Fruit fly (Drosophila melanogaster) whole organism, embryonic: Measurements from ENCODE around the gene ND-13A.

Experiments
- BEAF-32 ChIP-seq: fragments of 200-800 bp; sonication (Bioruptor generic); optimal IDR thresholded peaks from 3 replicates; lab custom pipeline; 2017; ENCODE audit warnings: missing biosample characterization, missing genetic modification characterization, mild to moderate bottlenecking, moderate library complexity, missing genetic modification reagents
- Bgb ChIP-seq: fragments of 200-800 bp; sonication (Bioruptor generic); IDR thresholded peaks from 2 replicates; pipeline ENCODE4 v1.3.6; 2022; ENCODE audit warnings: missing biosample characterization, missing genetic modification characterization; ENCODE audit not compliant: partially characterized antibody
- BtbVII ChIP-seq: fragments of 200-800 bp; sonication (Bioruptor generic); optimal IDR thresholded peaks from 3 replicates; lab custom pipeline; 2017; ENCODE audit warnings: missing biosample characterization, mild to moderate bottlenecking, missing genetic modification characterization
- CG10209 ChIP-seq: fragments of 200-800 bp; sonication (Bioruptor generic); optimal IDR thresholded peaks from 3 replicates; lab custom pipeline; 2017; ENCODE audit warnings: missing biosample characterization, mild to moderate bottlenecking, missing genetic modification characterization, missing genetic modification reagents
- CG11504 ChIP-seq: fragments of 200-800 bp; sonication (Bioruptor generic); optimal IDR thresholded peaks from 3 replicates; lab custom pipeline; 2019; ENCODE audit warnings: missing biosample characterization, mild to moderate bottlenecking, missing genetic modification characterization, moderate library complexity
- CG11695 ChIP-seq: fragments of 200-800 bp; sonication (Bioruptor generic); IDR thresholded peaks from 3 replicates; pipeline ENCODE4 v1.3.6; 2022; ENCODE audit warnings: missing biosample characterization, missing genetic modification characterization
- CG13287 ChIP-seq: fragments of 200-800 bp; sonication (Bioruptor generic); IDR thresholded peaks from 2 replicates; pipeline ENCODE4 v1.3.6; 2022; ENCODE audit warnings: missing biosample characterization, missing genetic modification characterization; ENCODE audit not compliant: partially characterized antibody
- CG13775 ChIP-seq: fragments of 200-800 bp; sonication (Bioruptor generic); optimal IDR thresholded peaks from 3 replicates; lab custom pipeline; 2017; ENCODE audit warnings: missing biosample characterization, mild to moderate bottlenecking, missing genetic modification characterization
- CG15269 ChIP-seq: fragments of 200-800 bp; sonication (Bioruptor generic); optimal IDR thresholded peaks from 2 replicates; lab custom pipeline; 2018; ENCODE audit warnings: missing biosample characterization, mild to moderate bottlenecking, missing genetic modification characterization, moderate library complexity
- CG1602 ChIP-seq: fragments of 200-800 bp; sonication (Bioruptor generic); optimal IDR thresholded peaks from 3 replicates; lab custom pipeline; 2016; ENCODE audit warnings: missing biosample characterization, missing genetic modification characterization
- CG17385 ChIP-seq: fragments of 200-800 bp; sonication (Bioruptor generic); optimal IDR thresholded peaks from 3 replicates; lab custom pipeline; 2018; ENCODE audit warnings: missing biosample characterization, mild to moderate bottlenecking, missing genetic modification characterization
- CG17802 ChIP-seq: fragments of 200-800 bp; sonication (Bioruptor generic); optimal IDR thresholded peaks from 2 replicates; lab custom pipeline; 2018; ENCODE audit warnings: missing biosample characterization, mild to moderate bottlenecking, missing genetic modification characterization, moderate library complexity
- CG18619 ChIP-seq: fragments of 200-800 bp; sonication (Bioruptor generic); optimal IDR thresholded peaks from 3 replicates; lab custom pipeline; 2017; ENCODE audit warnings: missing biosample characterization, mild to moderate bottlenecking, missing genetic modification characterization
- CG31224 ChIP-seq: fragments of 200-800 bp; sonication (Bioruptor generic); IDR thresholded peaks from 2 replicates; pipeline ENCODE4 v1.3.6; 2022; ENCODE audit warnings: missing biosample characterization, missing genetic modification characterization
- CG34224 ChIP-seq: fragments of 200-800 bp; sonication (Bioruptor generic); IDR thresholded peaks from 3 replicates; pipeline ENCODE4 v1.3.6; 2022; ENCODE audit warnings: missing biosample characterization, missing genetic modification characterization; ENCODE audit not compliant: partially characterized antibody
- CG34376 ChIP-seq: fragments of 200-800 bp; sonication (Bioruptor generic); optimal IDR thresholded peaks from 2 replicates; lab custom pipeline; 2018; ENCODE audit warnings: missing biosample characterization, mild to moderate bottlenecking, missing genetic modification characterization
- CG4424 ChIP-seq: fragments of 200-800 bp; sonication (Bioruptor generic); optimal IDR thresholded peaks from 3 replicates; lab custom pipeline; 2016; ENCODE audit warnings: missing biosample characterization, missing genetic modification characterization
- CG5953 ChIP-seq: fragments of 200-800 bp; sonication (Bioruptor generic); IDR thresholded peaks from 2 replicates; pipeline ENCODE4 v1.3.6; 2022; ENCODE audit warnings: missing biosample characterization, missing genetic modification characterization
- CG6683 ChIP-seq: fragments of 200-800 bp; sonication (Bioruptor generic); optimal IDR thresholded peaks from 2 replicates; lab custom pipeline; 2017; ENCODE audit warnings: missing biosample characterization, mild to moderate bottlenecking, missing genetic modification characterization, missing genetic modification reagents
- CG6689 ChIP-seq: fragments of 200-800 bp; sonication (Bioruptor generic); IDR thresholded peaks from 2 replicates; pipeline ENCODE4 v1.3.6; 2022; ENCODE audit warnings: missing biosample characterization, missing genetic modification characterization
- CG6854 ChIP-seq: fragments of 200-800 bp; sonication (Bioruptor generic); optimal IDR thresholded peaks from 3 replicates; lab custom pipeline; 2017; ENCODE audit warnings: missing biosample characterization, mild to moderate bottlenecking, missing genetic modification characterization
- CG7556 ChIP-seq: fragments of 200-800 bp; sonication (Bioruptor generic); optimal IDR thresholded peaks from 2 replicates; lab custom pipeline; 2017; ENCODE audit warnings: missing biosample characterization, mild to moderate bottlenecking, missing genetic modification characterization
- Dll ChIP-seq: fragments of 200-800 bp; sonication (Bioruptor generic); IDR thresholded peaks from 4 replicates; pipeline ENCODE4 v1.3.6; 2022; ENCODE audit warnings: missing biosample characterization, missing genetic modification characterization; ENCODE audit not compliant: partially characterized antibody
- Doc3 ChIP-seq: fragments of 200-800 bp; sonication (Bioruptor generic); IDR thresholded peaks from 3 replicates; pipeline ENCODE4 v1.3.6; 2022; ENCODE audit warnings: missing biosample characterization, missing genetic modification characterization; ENCODE audit not compliant: partially characterized antibody
- E2f2 ChIP-seq: fragments of 200-800 bp; sonication (Bioruptor generic); IDR thresholded peaks from 2 replicates; pipeline ENCODE4 v1.3.6; 2022; ENCODE audit warnings: missing biosample characterization, missing genetic modification characterization
- HLH54F ChIP-seq: fragments of 200-800 bp; sonication (Bioruptor generic); optimal IDR thresholded peaks from 3 replicates; lab custom pipeline; 2016; ENCODE audit warnings: missing biosample characterization, missing genetic modification characterization
- MBD-R2 ChIP-seq: fragments of 200-800 bp; sonication (Bioruptor generic); IDR thresholded peaks from 2 replicates; pipeline ENCODE4 v1.3.6; 2022; ENCODE audit warnings: missing biosample characterization, missing genetic modification characterization
- Med ChIP-seq: fragments of 200-800 bp; sonication (Bioruptor generic); peaks from one replicate; lab custom pipeline; 2016; ENCODE audit warnings: missing biosample characterization, missing genetic modification characterization, mild to moderate bottlenecking, inconsistent platforms, moderate library complexity
- Sox102F ChIP-seq: fragments of 200-800 bp; sonication (Bioruptor generic); optimal IDR thresholded peaks from 2 replicates; lab custom pipeline; 2018; ENCODE audit warnings: missing biosample characterization, mild to moderate bottlenecking, missing genetic modification characterization, moderate library complexity
- abd-A ChIP-seq: fragments of 200-800 bp; sonication (Bioruptor generic); optimal IDR thresholded peaks from 3 replicates; lab custom pipeline; 2019; ENCODE audit warnings: missing biosample characterization, mild to moderate bottlenecking, missing genetic modification characterization, moderate library complexity
- amos ChIP-seq: fragments of 200-800 bp; sonication (Bioruptor generic); IDR thresholded peaks from 2 replicates; pipeline ENCODE4 v1.3.6; 2022; ENCODE audit warnings: missing biosample characterization, missing genetic modification characterization; ENCODE audit not compliant: partially characterized antibody
- bcd ChIP-seq: fragments of 200-800 bp; sonication (Bioruptor generic); optimal IDR thresholded peaks from 2 replicates; lab custom pipeline; 2017; ENCODE audit warnings: missing biosample characterization, mild to moderate bottlenecking, missing genetic modification characterization
- dmrt99B ChIP-seq: fragments of 200-800 bp; sonication (Bioruptor generic); optimal IDR thresholded peaks from 2 replicates; lab custom pipeline; 2018; ENCODE audit warnings: missing biosample characterization, mild to moderate bottlenecking, missing genetic modification characterization, moderate library complexity
- ems ChIP-seq: fragments of 200-800 bp; sonication (Bioruptor generic); optimal IDR thresholded peaks from 3 replicates; lab custom pipeline; 2016; ENCODE audit warnings: missing biosample characterization, missing genetic modification characterization
- hbn ChIP-seq: fragments of 200-800 bp; sonication (Bioruptor generic); IDR thresholded peaks from 2 replicates; pipeline ENCODE4 v1.3.6; 2022; ENCODE audit warnings: missing biosample characterization, missing genetic modification characterization; ENCODE audit not compliant: partially characterized antibody
- inv ChIP-seq: fragments of 200-800 bp; sonication (Bioruptor generic); IDR thresholded peaks from 2 replicates; pipeline ENCODE4 v1.3.6; 2022; ENCODE audit warnings: missing biosample characterization, missing genetic modification characterization; ENCODE audit not compliant: partially characterized antibody
- mirr ChIP-seq: fragments of 200-800 bp; sonication (Bioruptor generic); optimal IDR thresholded peaks from 3 replicates; lab custom pipeline; 2018; ENCODE audit warnings: missing biosample characterization, mild to moderate bottlenecking, missing genetic modification characterization
- pum ChIP-seq: fragments of 200-800 bp; sonication (Bioruptor generic); optimal IDR thresholded peaks from 2 replicates; lab custom pipeline; 2016; ENCODE audit warnings: missing biosample characterization, missing genetic modification characterization
- pzg ChIP-seq: fragments of 200-800 bp; sonication (Bioruptor generic); optimal IDR thresholded peaks from 3 replicates; lab custom pipeline; 2018; ENCODE audit warnings: missing biosample characterization, mild to moderate bottlenecking, missing genetic modification characterization, moderate library complexity
- row ChIP-seq: fragments of 200-800 bp; sonication (Bioruptor generic); IDR thresholded peaks from 3 replicates; pipeline ENCODE4 v1.3.6; 2022; ENCODE audit warnings: missing biosample characterization, missing genetic modification characterization
- sd ChIP-seq: fragments of 200-800 bp; sonication (Bioruptor generic); optimal IDR thresholded peaks from 3 replicates; lab custom pipeline; 2018; ENCODE audit warnings: missing biosample characterization, mild to moderate bottlenecking, missing genetic modification characterization, moderate library complexity
- slbo ChIP-seq: fragments of 200-800 bp; sonication (Bioruptor generic); IDR thresholded peaks from 2 replicates; pipeline ENCODE4 v1.3.6; 2022; ENCODE audit warnings: missing biosample characterization, missing genetic modification characterization
- sqz ChIP-seq: fragments of 200-800 bp; sonication (Bioruptor generic); optimal IDR thresholded peaks from 3 replicates; lab custom pipeline; 2018; ENCODE audit warnings: missing biosample characterization, mild to moderate bottlenecking, missing genetic modification characterization
- tup ChIP-seq: fragments of 200-800 bp; sonication (Bioruptor generic); optimal IDR thresholded peaks from 2 replicates; lab custom pipeline; 2016; ENCODE audit warnings: missing biosample characterization, mild to moderate bottlenecking, missing genetic modification characterization, moderate library complexity
- vnd ChIP-seq: fragments of 200-800 bp; sonication (Bioruptor generic); IDR thresholded peaks from 3 replicates; pipeline ENCODE4 v1.3.6; 2022; ENCODE audit warnings: missing biosample characterization, missing genetic modification characterization; ENCODE audit not compliant: partially characterized antibody
- zfh2 ChIP-seq: fragments of 200-800 bp; sonication (Bioruptor generic); optimal IDR thresholded peaks from 2 replicates; lab custom pipeline; 2016; ENCODE audit warnings: missing biosample characterization, missing genetic modification characterization

Gene ND-13A

DNA sequence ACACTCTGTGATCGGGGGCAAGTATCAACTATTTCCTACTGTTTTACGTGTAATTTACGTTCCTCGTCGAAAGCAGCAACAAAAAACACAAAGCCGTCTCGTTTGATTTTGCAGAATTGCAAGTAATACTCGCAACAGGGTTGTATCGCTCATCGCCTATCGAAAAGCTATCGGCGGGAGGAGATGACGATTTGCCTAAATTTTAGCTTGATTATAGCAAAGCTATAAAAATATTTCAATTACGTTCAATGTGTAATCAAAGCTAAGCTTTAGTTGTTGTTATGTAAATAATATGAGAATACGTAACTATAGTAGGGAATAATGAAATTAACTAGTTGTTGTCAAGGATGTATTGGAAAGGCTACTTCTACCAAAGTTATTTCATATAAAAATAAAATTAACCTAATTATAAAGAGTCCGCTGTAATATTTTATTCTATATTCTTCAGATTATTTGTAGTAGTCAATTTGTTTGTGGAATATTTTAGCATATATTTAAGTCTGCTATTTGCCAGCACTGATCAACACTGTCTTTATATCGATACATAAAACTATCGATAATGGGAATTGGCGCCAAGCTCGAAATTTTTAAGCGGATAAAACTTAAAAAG, 40.3 kb downstream of the ND-13A start, which contains the start of gene Rpn11 (continued):
- peak; percentile 69 for TF ChIP-seq CG4424 (GFP tag; lab: Kevin White, UChicago)
- no peak for TF ChIP-seq CG6854 (GFP tag; lab: Kevin White, UChicago)
- peak; percentile 35 for TF ChIP-seq CG18619 (GFP tag; lab: Kevin White, UChicago)
- TF ChIP-seq CG11695 (GFP tag; lab: Robert Waterston, UW): no peak
- TF ChIP-seq CG17385: peak; percentile 58
- peak; percentile 79 for TF ChIP-seq CG13775 (GFP tag; lab: Kevin White, UChicago)
- TF ChIP-seq abd-A (tag; lab: Kevin White, UChicago): no peak
- TF ChIP-seq BtbVII (GFP tag; lab: Kevin White, UChicago): peak; percentile 24
- peak; percentile 32 for TF ChIP-seq HLH54F (GFP tag; lab: Kevin White, UChicago)

DNA sequence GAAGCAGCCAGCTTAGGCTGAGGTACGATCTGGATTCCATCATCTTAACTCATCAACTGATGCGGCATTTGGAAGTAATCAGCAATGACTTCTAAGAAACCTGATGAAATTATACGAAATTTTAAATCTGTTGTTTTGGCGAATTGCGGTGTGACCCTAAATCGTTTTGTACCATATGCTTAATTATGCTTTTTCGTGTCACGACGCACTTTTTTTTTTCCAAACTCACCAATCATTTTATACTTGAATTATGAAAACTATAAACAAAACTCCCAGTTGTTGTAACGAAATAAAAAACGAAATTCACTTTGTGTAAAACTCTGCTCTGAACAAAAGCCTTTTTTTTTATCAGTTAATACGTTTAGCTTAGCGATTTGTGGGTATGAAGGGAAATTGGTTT, 42.0 kb downstream of the ND-13A start, which contains the start of gene Nepl3:
Gene Nepl3 (minus strand): TSS at position 155 of the 400 bp plus-strand sequence.
- no peak for TF ChIP-seq bcd (GFP tag; lab: Kevin White, UChicago)
- no peak for TF ChIP-seq CG6683 (GFP tag; lab: Kevin White, UChicago)
- peak; percentile 63 for TF ChIP-seq CG34224
- TF ChIP-seq CG13775 (GFP tag; lab: Kevin White, UChicago): no peak
- peak; percentile 51; the same call in 1 of the 2 replicates for TF ChIP-seq amos
- TF ChIP-seq row: peak; percentile 37; the same call in 2 of the 3 replicates
- TF ChIP-seq CG13287 (GFP tag; lab: Robert Waterston, UW): peak; percentile 80
- no peak for TF ChIP-seq CG31224 (GFP tag; lab: Robert Waterston, UW)
- TF ChIP-seq CG5953 (GFP tag; lab: Robert Waterston, UW): no peak
- no peak for TF ChIP-seq CG7556 (GFP tag; lab: Kevin White, UChicago)
- TF ChIP-seq Med: no peak
- peak; percentile 65 for TF ChIP-seq Doc3 (GFP tag; lab: Robert Waterston, UW)
- TF ChIP-seq inv (GFP tag; lab: Robert Waterston, UW): peak; percentile 23; the same call in 1 of the 2 replicates
- TF ChIP-seq vnd (GFP tag; lab: Robert Waterston, UW): peak; percentile 44; the same call in 1 of the 3 replicates
- no peak for TF ChIP-seq CG17802 (tag; lab: Kevin White, UChicago)
- no peak for TF ChIP-seq CG10209 (GFP tag; lab: Kevin White, UChicago)
- TF ChIP-seq Sox102F: no peak
- 0 out of 2 replicates have a peak, but pooled peaks have one; percentile 51 for TF ChIP-seq hbn (GFP tag; lab: Robert Waterston, UW)
- TF ChIP-seq BEAF-32 (GFP tag; lab: Kevin White, UChicago): peak; percentile 65
- no peak for TF ChIP-seq CG15269
- no peak for TF ChIP-seq ems (GFP tag; lab: Kevin White, UChicago)
- peak; percentile 69 for TF ChIP-seq Dll (GFP tag; lab: Robert Waterston, UW)
- no peak for TF ChIP-seq sd (tag; lab: Kevin White, UChicago)
- peak; percentile 28 for TF ChIP-seq pzg (GFP tag; lab: Kevin White, UChicago)
- TF ChIP-seq slbo: no peak
- TF ChIP-seq CG6689 (GFP tag; lab: Robert Waterston, UW): no peak
- TF ChIP-seq CG1602 (GFP tag; lab: Kevin White, UChicago): no peak
- no peak for TF ChIP-seq CG34376
- no peak for TF ChIP-seq tup (GFP tag; lab: Kevin White, UChicago)
- peak; percentile 53 for TF ChIP-seq MBD-R2 (GFP tag; lab: Robert Waterston, UW)
- TF ChIP-seq pum (GFP tag; lab: Kevin White, UChicago): no peak
- TF ChIP-seq dmrt99B (tag; lab: Kevin White, UChicago): no peak
- peak; percentile 56; the same call in 1 of the 2 replicates for TF ChIP-seq E2f2 (GFP tag; lab: Robert Waterston, UW)
- TF ChIP-seq sqz (GFP tag; lab: Kevin White, UChicago): peak; percentile 12
- peak; percentile 47; the same call in 1 of the 2 replicates for TF ChIP-seq Bgb (GFP tag; lab: Robert Waterston, UW)
- TF ChIP-seq CG11504: no peak
- no peak for TF ChIP-seq mirr (GFP tag; lab: Kevin White, UChicago)
- TF ChIP-seq zfh2: no peak
